Worm (Caenorhabditis elegans): ENCODE results near the gene nhr-105.

DNA sequence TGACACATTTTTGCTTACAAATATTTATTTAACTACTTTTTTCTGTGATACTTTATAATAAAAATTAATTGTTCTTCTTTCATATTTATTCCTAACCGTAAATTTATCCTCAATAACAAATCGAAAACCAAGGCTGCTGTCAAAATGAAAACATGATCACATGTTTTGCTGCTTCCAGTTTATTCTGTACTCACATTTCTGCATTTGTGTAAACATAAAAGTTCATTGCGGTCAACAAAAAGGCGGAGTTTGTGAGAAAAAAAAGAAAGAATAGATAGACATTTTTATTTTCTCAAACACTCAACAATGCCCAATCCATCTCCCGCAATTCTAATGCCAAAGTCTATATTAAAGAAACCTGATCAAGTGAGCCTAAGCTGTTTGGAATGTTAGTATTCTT, 14.1 kb upstream of the nhr-105 start, which contains the start of gene C06G3.3:
- TF ChIP-seq ama-1 (optimal IDR thresholded peaks at IDR 0.05) (no peak), hmbx-1 (tag; optimal IDR thresholded peaks at IDR 0.05) (no peak), F13C5.2 (tag; optimal IDR thresholded peaks at IDR 0.05) (no peak), tra-4 (tag; optimal IDR thresholded peaks at IDR 0.05) (no peak), flt-1 (GFP tag; IDR thresholded peaks at IDR 0.05) (no peak)

Measured in whole organism, early embryonic.